Fruit fly (Drosophila melanogaster): ENCODE data around the gene Shaw.

- no peak for TF ChIP-seq bab1 (GFP tag; optimal IDR thresholded peaks at IDR 0.05)
- no peak for TF ChIP-seq Crg-1 (GFP tag; optimal IDR thresholded peaks at IDR 0.05)
- no peak for TF ChIP-seq CG14711 (tag; optimal IDR thresholded peaks at IDR 0.05)
- no peak for TF ChIP-seq CG5204 (GFP tag; optimal IDR thresholded peaks at IDR 0.05)
- TF ChIP-seq cic (GFP tag; optimal IDR thresholded peaks at IDR 0.05) = no peak
- no peak for TF ChIP-seq CG11617 (GFP tag; optimal IDR thresholded peaks at IDR 0.05)
These were observed 17.0 kb upstream of the Shaw start, which contains the start of gene CG42467 for dm6 chr2L:3700990-3701389.
